Fruit fly (Drosophila melanogaster): ENCODE data around the gene Arl1.
A peak's percentile ranks its signal among the peaks of the same experiment; 100 is the strongest.

Gene Arl1

DNA sequence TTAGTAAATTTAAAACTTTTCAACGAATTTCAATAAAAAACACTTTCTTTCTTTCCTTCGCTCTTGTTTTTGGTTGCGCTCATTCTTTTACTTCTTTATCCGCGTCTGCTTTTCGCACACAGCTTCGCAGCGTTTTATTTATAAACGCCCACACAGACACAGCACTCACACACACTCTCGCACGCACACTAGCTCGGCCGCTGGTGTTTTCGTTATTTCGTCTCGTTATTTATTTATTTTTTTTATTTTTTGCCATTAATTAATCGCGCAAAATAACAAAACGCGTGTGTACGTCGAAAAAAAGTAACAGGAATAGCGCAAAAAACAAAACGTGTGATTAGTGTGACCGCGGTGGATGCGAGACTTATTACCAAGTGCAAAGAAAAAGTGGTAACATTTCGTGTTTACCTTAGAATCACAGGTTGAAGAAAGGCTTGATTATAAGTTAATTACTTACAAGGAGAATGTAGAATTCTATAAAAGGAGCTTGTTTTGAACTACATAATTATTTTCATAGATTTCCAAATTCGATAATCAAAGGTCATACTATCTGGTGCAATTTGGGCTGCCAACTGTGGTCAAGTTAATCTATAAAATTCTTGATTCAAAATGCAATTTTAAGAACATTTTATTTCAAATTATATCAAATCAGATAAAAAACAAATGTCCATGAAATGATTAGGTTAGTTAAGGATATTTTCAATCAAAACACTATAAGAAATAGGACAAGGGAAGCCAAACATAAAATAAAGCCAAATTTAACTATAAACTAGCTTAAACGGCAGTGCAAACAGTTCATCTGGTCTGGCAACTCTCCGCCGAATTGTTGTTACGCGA is 21.7 kb downstream of the Arl1 start, which contains the start of the genes hzg and mRpS31 (continued):
- TF ChIP-seq HLH4C (GFP tag; IDR thresholded peaks at IDR 0.05; ENCODE audit: partially characterized antibody) (no peak), CG4404 (GFP tag; IDR thresholded peaks at IDR 0.05) (peak; percentile 41), tx (GFP tag; optimal IDR thresholded peaks at IDR 0.05) (peak; percentile 38), chinmo (GFP tag; IDR thresholded peaks at IDR 0.05; ENCODE audit: partially characterized antibody) (no peak), NC2α (GFP tag; optimal IDR thresholded peaks at IDR 0.05) (no peak), jing (GFP tag; optimal IDR thresholded peaks at IDR 0.05) (no peak), CG5953 (GFP tag; IDR thresholded peaks at IDR 0.05) (no peak), CG8388 (GFP tag; optimal IDR thresholded peaks at IDR 0.05) (peak; percentile 21), Gsc (GFP tag; IDR thresholded peaks at IDR 0.05) (no peak), CG10267 (tag; optimal IDR thresholded peaks at IDR 0.05) (peak; percentile 67), onecut (GFP tag; IDR thresholded peaks at IDR 0.05) (no peak), Pdp1 (GFP tag; optimal IDR thresholded peaks at IDR 0.05) (peak; percentile 42 to 55), Bteb2 (GFP tag; optimal IDR thresholded peaks at IDR 0.05) (peak; percentile 27), CG17328 (GFP tag; IDR thresholded peaks at IDR 0.05) (no peak), CG11560 (tag; IDR thresholded peaks at IDR 0.05) (peak; percentile 17; the same call in 1 of the 3 replicates), pho (GFP tag; optimal IDR thresholded peaks at IDR 0.05) (peak; percentile 60), Nf-YB (GFP tag; optimal IDR thresholded peaks at IDR 0.05) (peak; percentile 6), CG7786 (GFP tag; optimal IDR thresholded peaks at IDR 0.05) (peak; percentile 56), Blimp-1 (GFP tag; optimal IDR thresholded peaks at IDR 0.05) (peak; percentile 65), CG14441 (GFP tag; IDR thresholded peaks at IDR 0.05) (no peak), gce (GFP tag; IDR thresholded peaks at IDR 0.05) (no peak), kah (GFP tag; optimal IDR thresholded peaks at IDR 0.05) (no peak), nau (GFP tag; optimal IDR thresholded peaks at IDR 0.05) (no peak), lilli (GFP tag; optimal IDR thresholded peaks at IDR 0.05) (peak; percentile 72), sqz (GFP tag; optimal IDR thresholded peaks at IDR 0.05) (peak; percentile 65), gt (GFP tag; IDR thresholded peaks at IDR 0.05) (no peak), Kr (GFP tag; optimal IDR thresholded peaks at IDR 0.05) (no peak), pb (GFP tag; optimal IDR thresholded peaks at IDR 0.05) (peak; percentile 12), Meics (GFP tag; optimal IDR thresholded peaks at IDR 0.05) (peak; percentile 25), CG10565 (GFP tag; optimal IDR thresholded peaks at IDR 0.05) (no peak), zen2 (GFP tag; IDR thresholded peaks at IDR 0.05; ENCODE audit: partially characterized antibody) (no peak), CG4424 (GFP tag; optimal IDR thresholded peaks at IDR 0.05) (peak; percentile 53), CG4707 (GFP tag; optimal IDR thresholded peaks at IDR 0.05) (no peak), sens (GFP tag) (peak; percentile 89), Scr (GFP tag; IDR thresholded peaks at IDR 0.05; ENCODE audit: partially characterized antibody) (no peak), Oaz (GFP tag; IDR thresholded peaks at IDR 0.05) (no peak), cas (GFP tag; IDR thresholded peaks at IDR 0.05) (no peak), CG30020 (tag; optimal IDR thresholded peaks at IDR 0.05) (peak; percentile 57), yki (optimal IDR thresholded peaks at IDR 0.05) (no peak), Stat92E (GFP tag; optimal IDR thresholded peaks at IDR 0.05) (no peak), stc (GFP tag; IDR thresholded peaks at IDR 0.05) (no peak), Hr3 (GFP tag; optimal IDR thresholded peaks at IDR 0.05) (peak; percentile 57), CG10209 (GFP tag; optimal IDR thresholded peaks at IDR 0.05) (peak; percentile 34), Spps (tag; optimal IDR thresholded peaks at IDR 0.05) (no peak), Vsx1 (GFP tag; optimal IDR thresholded peaks at IDR 0.05) (no peak), NfI (GFP tag; optimal IDR thresholded peaks at IDR 0.05) (peak; percentile 44), sens-2 (GFP tag; IDR thresholded peaks at IDR 0.05) (no peak), run (tag; optimal IDR thresholded peaks at IDR 0.05) (no peak), Atf6 (GFP tag; IDR thresholded peaks at IDR 0.05) (peak; percentile 48; the same call in 1 of the 2 replicates), CG8089 (GFP tag; optimal IDR thresholded peaks at IDR 0.05) (no peak)
